Fruit fly (Drosophila melanogaster): ENCODE data around the gene CG4998.

Gene CG4998

dm6 chr3L:16393700-16394099, 54.9 kb downstream of the CG4998 start:
- TF ChIP-seq fkh (GFP tag; optimal IDR thresholded peaks at IDR 0.05), result peak; percentile 65
- TF ChIP-seq Blimp-1 (GFP tag; optimal IDR thresholded peaks at IDR 0.05), result no peak
- no peak for TF ChIP-seq CG3032 (tag; optimal IDR thresholded peaks at IDR 0.05)
- TF ChIP-seq esn (GFP tag; optimal IDR thresholded peaks at IDR 0.05), result no peak
- no peak for TF ChIP-seq CG3919 (GFP tag; optimal IDR thresholded peaks at IDR 0.05)

dm6 chr3L:16394506-16394905, 55.7 kb downstream of the CG4998 start, which contains the start of gene Gagr:
Gagr (plus strand) TSS chr3L:16394586.
- TF ChIP-seq acj6 (GFP tag; optimal IDR thresholded peaks at IDR 0.05) (no peak), svp (GFP tag) (peak; percentile 22)

Data from whole organism, prepupa.